Fruit fly (Drosophila melanogaster): ENCODE measurements around the gene CG11756.
A peak's percentile ranks its signal among the peaks of the same experiment; 100 is the strongest.

The CG11756 gene

DNA sequence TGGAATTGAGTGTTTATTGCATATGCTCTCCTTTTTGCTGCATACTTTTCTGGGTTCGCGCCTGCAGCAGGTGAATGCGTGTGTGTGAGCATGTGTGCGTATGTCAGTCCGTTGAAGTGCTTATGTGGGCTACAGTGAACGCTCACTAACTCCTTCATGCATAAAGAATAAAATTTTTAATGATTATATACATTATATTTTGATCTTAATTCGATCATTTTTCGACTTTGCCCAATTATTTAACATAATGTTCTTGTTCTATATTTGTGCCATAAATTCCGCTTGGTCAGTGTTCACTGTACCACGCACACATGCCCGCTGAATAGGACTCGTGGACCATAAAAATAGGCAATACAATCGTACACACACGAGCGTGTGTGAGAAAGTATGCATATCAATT lies 22.9 kb downstream of the CG11756 start (continued):
- TF ChIP-seq seq (GFP tag; IDR thresholded peaks at IDR 0.05): peak; percentile 28; the same call in 1 of the 2 replicates
- TF ChIP-seq br (optimal IDR thresholded peaks at IDR 0.05): no peak
- no peak for TF ChIP-seq hkb (optimal IDR thresholded peaks at IDR 0.05)
- TF ChIP-seq hkb (GFP tag; IDR thresholded peaks at IDR 0.05): 0 out of 2 replicates have a peak, but pooled peaks have one; percentile 31
- TF ChIP-seq Dfd (GFP tag; optimal IDR thresholded peaks at IDR 0.05): peak in 1 of 2 experiments; percentile 5
- peak; percentile 56; the same call in 2 of the 3 replicates for TF ChIP-seq CG7357 (GFP tag; IDR thresholded peaks at IDR 0.05)
- peak; percentile 22; the same call in 1 of the 3 replicates for TF ChIP-seq croc (GFP tag; conservative IDR thresholded peaks at IDR 0.05)
- TF ChIP-seq CG2116 (GFP tag; optimal IDR thresholded peaks at IDR 0.05): no peak
- peak; percentile 30 for TF ChIP-seq CG2712 (tag; optimal IDR thresholded peaks at IDR 0.05)
- TF ChIP-seq Drgx (GFP tag; IDR thresholded peaks at IDR 0.05): peak; percentile 70
- TF ChIP-seq NFAT (GFP tag; IDR thresholded peaks at IDR 0.05): 0 out of 2 replicates have a peak, but pooled peaks have one; percentile 30
- TF ChIP-seq stc (GFP tag; IDR thresholded peaks at IDR 0.05): peak; percentile 35; the same call in 1 of the 2 replicates
- TF ChIP-seq sob (GFP tag; IDR thresholded peaks at IDR 0.05): peak; percentile 60; the same call in 1 of the 2 replicates
- TF ChIP-seq CG3838 (GFP tag; optimal IDR thresholded peaks at IDR 0.05): no peak
- TF ChIP-seq Dek (tag; optimal IDR thresholded peaks at IDR 0.05): no peak
- no peak for TF ChIP-seq tx (GFP tag; optimal IDR thresholded peaks at IDR 0.05)
- peak; percentile 44; the same call in 1 of the 2 replicates for TF ChIP-seq Ada2b (GFP tag; IDR thresholded peaks at IDR 0.05)
- TF ChIP-seq tgo (GFP tag; IDR thresholded peaks at IDR 0.05): peak; percentile 43
- 0 out of 2 replicates have a peak, but pooled peaks have one; percentile 10 for TF ChIP-seq CG31441 (GFP tag; IDR thresholded peaks at IDR 0.05)
- 0 out of 2 replicates have a peak, but pooled peaks have one; percentile 14 for TF ChIP-seq CG9215 (GFP tag; IDR thresholded peaks at IDR 0.05)
- TF ChIP-seq emc (GFP tag; optimal IDR thresholded peaks at IDR 0.05): no peak
- TF ChIP-seq CG18262 (tag; optimal IDR thresholded peaks at IDR 0.05): peak; percentile 28
- TF ChIP-seq Med (GFP tag): peak; percentile 74
- TF ChIP-seq Hr3 (GFP tag; optimal IDR thresholded peaks at IDR 0.05): no peak
- TF ChIP-seq Hmr (GFP tag; optimal IDR thresholded peaks at IDR 0.05): peak; percentile 0
- peak; percentile 25; the same call in 1 of the 2 replicates for TF ChIP-seq vvl (GFP tag; IDR thresholded peaks at IDR 0.05)
- no peak for TF ChIP-seq dpn (GFP tag; optimal IDR thresholded peaks at IDR 0.05)
- TF ChIP-seq Dbx (GFP tag; IDR thresholded peaks at IDR 0.05): peak; percentile 29; the same call in 1 of the 3 replicates
- peak; percentile 38 for TF ChIP-seq CG9727 (GFP tag; optimal IDR thresholded peaks at IDR 0.05)
- TF ChIP-seq CG10959 (GFP tag; IDR thresholded peaks at IDR 0.05): 0 out of 2 replicates have a peak, but pooled peaks have one; percentile 21
- 0 out of 3 replicates have a peak, but pooled peaks have one; percentile 15 for TF ChIP-seq jigr1 (GFP tag; IDR thresholded peaks at IDR 0.05)
- TF ChIP-seq CG6175 (GFP tag; IDR thresholded peaks at IDR 0.05): 0 out of 3 replicates have a peak, but pooled peaks have one; percentile 28
- 0 out of 2 replicates have a peak, but pooled peaks have one; percentile 29 for TF ChIP-seq CG14667 (GFP tag; IDR thresholded peaks at IDR 0.05)
- peak; percentile 54; the same call in 1 of the 2 replicates for TF ChIP-seq Taf1 (GFP tag; IDR thresholded peaks at IDR 0.05)
- 0 out of 3 replicates have a peak, but pooled peaks have one; percentile 37 for TF ChIP-seq C15 (GFP tag; IDR thresholded peaks at IDR 0.05)
- TF ChIP-seq CG30403 (GFP tag; optimal IDR thresholded peaks at IDR 0.05): peak; percentile 20
- TF ChIP-seq zf30C (GFP tag; optimal IDR thresholded peaks at IDR 0.05): no peak
- TF ChIP-seq Abd-B (GFP tag; optimal IDR thresholded peaks at IDR 0.05): peak; percentile 25
- peak; percentile 56 for TF ChIP-seq Rfx (GFP tag; IDR thresholded peaks at IDR 0.05)
- TF ChIP-seq NC2β (GFP tag; optimal IDR thresholded peaks at IDR 0.05): no peak
- no peak; the same call in 1 of the 2 replicates for TF ChIP-seq CG11085 (GFP tag; IDR thresholded peaks at IDR 0.05)
- 0 out of 3 replicates have a peak, but pooled peaks have one; percentile 48 for TF ChIP-seq zfh1 (GFP tag; IDR thresholded peaks at IDR 0.05)
- no peak for TF ChIP-seq scrt (GFP tag; optimal IDR thresholded peaks at IDR 0.05)
- no peak for TF ChIP-seq CG5245 (GFP tag; optimal IDR thresholded peaks at IDR 0.05)
- TF ChIP-seq CG17361 (GFP tag; IDR thresholded peaks at IDR 0.05): peak; percentile 39; the same call in 1 of the 3 replicates
- peak; percentile 64 for TF ChIP-seq CG9932 (GFP tag; IDR thresholded peaks at IDR 0.05)
- TF ChIP-seq chif (GFP tag; optimal IDR thresholded peaks at IDR 0.05): peak in 1 of 2 experiments; percentile 3
- TF ChIP-seq CG11695 (GFP tag; IDR thresholded peaks at IDR 0.05): peak; percentile 52; the same call in 2 of the 3 replicates
- TF ChIP-seq CG2120 (GFP tag; optimal IDR thresholded peaks at IDR 0.05): peak; percentile 27
- TF ChIP-seq ro (GFP tag; IDR thresholded peaks at IDR 0.05): no peak
- TF ChIP-seq Hey (tag; optimal IDR thresholded peaks at IDR 0.05): no peak
- TF ChIP-seq Xbp1 (GFP tag; optimal IDR thresholded peaks at IDR 0.05): peak; percentile 6
